Fruit fly (Drosophila melanogaster) whole organism, wandering third instar larva: Measurements from ENCODE around the gene CG18675.

Experiments used
- Dfd ChIP-seq: fragments of >200 bp; optimal IDR thresholded peaks from 2 replicates; lab custom pipeline; 2017; ENCODE audit warnings: missing biosample characterization, missing genetic modification characterization
- Hr78 ChIP-seq: fragments of >200 bp; optimal IDR thresholded peaks from 2 replicates; lab custom pipeline; 2017; ENCODE audit warnings: missing biosample characterization, missing genetic modification characterization
- Hr83 ChIP-seq: fragments of 200-300 bp; sonication (Bioruptor generic); optimal IDR thresholded peaks from 2 replicates; lab custom pipeline; 2016; ENCODE audit warnings: missing biosample characterization, mild to moderate bottlenecking, missing genetic modification characterization, moderate library complexity; ENCODE audit not compliant: poor library complexity, severe bottlenecking
- pan ChIP-seq: fragments of >200 bp; optimal IDR thresholded peaks from 2 replicates; lab custom pipeline; 2017
- psq ChIP-seq: fragments of 200-800 bp; sonication (Bioruptor generic); optimal IDR thresholded peaks from 3 replicates; lab custom pipeline; 2017; ENCODE audit warnings: missing biosample characterization, mild to moderate bottlenecking, missing genetic modification characterization, moderate library complexity
- rgr ChIP-seq: fragments of 200-800 bp; sonication (Bioruptor generic); optimal IDR thresholded peaks from 3 replicates; lab custom pipeline; 2016; ENCODE audit warnings: missing biosample characterization, mild to moderate bottlenecking, missing genetic modification characterization
- woc ChIP-seq: sonication (Bioruptor generic); optimal IDR thresholded peaks from 2 replicates; lab custom pipeline; 2016; ENCODE audit warnings: missing biosample characterization, mild to moderate bottlenecking, missing genetic modification characterization

DNA sequence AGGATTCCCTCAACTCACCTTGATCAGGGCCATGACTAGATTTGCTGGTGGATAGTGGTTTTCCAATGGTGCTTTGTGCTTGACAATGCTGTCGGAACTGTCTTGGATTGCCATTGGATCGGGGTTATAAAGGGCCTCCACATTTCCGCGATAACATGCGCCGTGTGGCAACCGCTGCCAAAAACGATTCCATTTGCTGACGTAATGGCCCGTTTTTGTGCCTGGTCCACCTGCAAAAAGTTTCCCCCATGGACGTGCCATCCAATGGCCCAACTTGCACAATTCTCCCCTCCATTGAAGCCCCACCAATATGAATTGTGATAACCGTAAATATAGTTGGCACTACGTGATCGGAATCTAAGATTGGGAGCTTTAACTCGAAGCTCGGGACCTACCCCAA, 37.8 kb downstream of the CG18675 start, which contains the start of gene Cpr64Ab:
- TF ChIP-seq psq (GFP tag; lab: Kevin White, UChicago) (no peak), rgr (no peak), Dfd (GFP tag; lab: Kevin White, UChicago) (no peak), woc (GFP tag; lab: Kevin White, UChicago) (no peak), Hr78 (no peak), Hr83 (GFP tag; lab: Kevin White, UChicago) (no peak), pan (lab: Kevin White, UChicago) (no peak)
